Fruit fly (Drosophila melanogaster) whole organism, embryonic: Measurements from ENCODE around the gene aop.

Experiments used
- Antp ChIP-seq: fragments of 200-800 bp; sonication (Bioruptor generic); optimal IDR thresholded peaks from 3 replicates; lab custom pipeline; 2016; ENCODE audit warnings: missing biosample characterization, missing genetic modification characterization
- BtbVII ChIP-seq: fragments of 200-800 bp; sonication (Bioruptor generic); optimal IDR thresholded peaks from 3 replicates; lab custom pipeline; 2017; ENCODE audit warnings: missing biosample characterization, mild to moderate bottlenecking, missing genetic modification characterization
- Bteb2 ChIP-seq: fragments of 200-800 bp; sonication (Bioruptor generic); optimal IDR thresholded peaks from 2 replicates; lab custom pipeline; 2016; ENCODE audit warnings: missing biosample characterization, missing genetic modification characterization
- CG10147 ChIP-seq: fragments of 200-800 bp; sonication (Bioruptor generic); optimal IDR thresholded peaks from 2 replicates; lab custom pipeline; 2019; ENCODE audit warnings: missing biosample characterization, mild to moderate bottlenecking, missing genetic modification characterization, moderate library complexity
- CG10209 ChIP-seq: fragments of 200-800 bp; sonication (Bioruptor generic); optimal IDR thresholded peaks from 3 replicates; lab custom pipeline; 2017; ENCODE audit warnings: missing biosample characterization, mild to moderate bottlenecking, missing genetic modification characterization, missing genetic modification reagents
- CG10431 ChIP-seq: fragments of 200-800 bp; sonication (Bioruptor generic); optimal IDR thresholded peaks from 3 replicates; lab custom pipeline; 2018; ENCODE audit warnings: missing biosample characterization, mild to moderate bottlenecking, missing genetic modification characterization
- CG14860 ChIP-seq: fragments of 200-800 bp; sonication (Bioruptor generic); IDR thresholded peaks from 3 replicates; pipeline ENCODE4 v1.3.6; 2022; ENCODE audit warnings: missing biosample characterization, missing genetic modification characterization; ENCODE audit not compliant: partially characterized antibody
- CG14965 ChIP-seq: fragments of 200-800 bp; sonication (Bioruptor generic); optimal IDR thresholded peaks from 2 replicates; lab custom pipeline; 2016; ENCODE audit warnings: missing biosample characterization, missing genetic modification characterization, borderline replicate concordance
- CG15269 ChIP-seq: fragments of 200-800 bp; sonication (Bioruptor generic); optimal IDR thresholded peaks from 2 replicates; lab custom pipeline; 2018; ENCODE audit warnings: missing biosample characterization, mild to moderate bottlenecking, missing genetic modification characterization, moderate library complexity
- CG1647 ChIP-seq: fragments of 200-800 bp; sonication (Bioruptor generic); optimal IDR thresholded peaks from 3 replicates; lab custom pipeline; 2016; ENCODE audit warnings: missing biosample characterization, missing genetic modification characterization
- CG17385 ChIP-seq: fragments of 200-800 bp; sonication (Bioruptor generic); optimal IDR thresholded peaks from 3 replicates; lab custom pipeline; 2018; ENCODE audit warnings: missing biosample characterization, mild to moderate bottlenecking, missing genetic modification characterization
- CG18262 ChIP-seq: fragments of 200-800 bp; optimal IDR thresholded peaks from 3 replicates; lab custom pipeline; 2019; ENCODE audit warnings: missing biosample characterization, mild to moderate bottlenecking, missing genetic modification characterization, moderate library complexity
- CG2678 ChIP-seq: fragments of 200-800 bp; sonication (Bioruptor generic); optimal IDR thresholded peaks from 3 replicates; lab custom pipeline; 2019; ENCODE audit warnings: missing biosample characterization, mild to moderate bottlenecking, missing genetic modification characterization, moderate library complexity
- CG33213 ChIP-seq: fragments of 200-800 bp; sonication (Bioruptor generic); optimal IDR thresholded peaks from 3 replicates; lab custom pipeline; 2016; ENCODE audit warnings: missing biosample characterization, missing genetic modification characterization
- CG34376 ChIP-seq: fragments of 200-800 bp; sonication (Bioruptor generic); optimal IDR thresholded peaks from 2 replicates; lab custom pipeline; 2018; ENCODE audit warnings: missing biosample characterization, mild to moderate bottlenecking, missing genetic modification characterization
- CG4854 ChIP-seq: fragments of 200-800 bp; sonication (Bioruptor generic); optimal IDR thresholded peaks from 2 replicates; lab custom pipeline; 2016; ENCODE audit warnings: missing biosample characterization, missing genetic modification characterization, inconsistent platforms
- CG6175 ChIP-seq: fragments of 200-800 bp; sonication (Bioruptor generic); IDR thresholded peaks from 3 replicates; pipeline ENCODE4 v1.3.6; 2022; ENCODE audit warnings: missing biosample characterization, missing genetic modification characterization
- CG6272 ChIP-seq: fragments of 200-800 bp; sonication (Bioruptor generic); IDR thresholded peaks from 2 replicates; pipeline ENCODE4 v1.3.6; 2022; ENCODE audit warnings: missing biosample characterization, missing genetic modification characterization
- CG6654 ChIP-seq: fragments of 200-800 bp; sonication (Bioruptor generic); optimal IDR thresholded peaks from 2 replicates; lab custom pipeline; 2017; ENCODE audit warnings: missing biosample characterization, mild to moderate bottlenecking, missing genetic modification characterization
- CG6813 ChIP-seq: fragments of 200-800 bp; sonication (Bioruptor generic); optimal IDR thresholded peaks from 2 replicates; lab custom pipeline; 2017; ENCODE audit warnings: missing biosample characterization, missing genetic modification characterization, mild to moderate bottlenecking, moderate library complexity, missing genetic modification reagents
- CG7271 ChIP-seq: fragments of 200-800 bp; sonication (Bioruptor generic); optimal IDR thresholded peaks from 2 replicates; lab custom pipeline; 2018; ENCODE audit warnings: missing biosample characterization, mild to moderate bottlenecking, missing genetic modification characterization, moderate library complexity
- CG7928 ChIP-seq: fragments of 200-800 bp; sonication (Bioruptor generic); optimal IDR thresholded peaks from 2 replicates; lab custom pipeline; 2017; ENCODE audit warnings: missing biosample characterization, mild to moderate bottlenecking, missing genetic modification characterization
- CG9817 ChIP-seq: fragments of 200-800 bp; sonication (Bioruptor generic); optimal IDR thresholded peaks from 2 replicates; lab custom pipeline; 2018; ENCODE audit warnings: missing biosample characterization, mild to moderate bottlenecking, missing genetic modification characterization, moderate library complexity
- ERR ChIP-seq: fragments of 200-800 bp; sonication (Bioruptor generic); optimal IDR thresholded peaks from 2 replicates; lab custom pipeline; 2016; ENCODE audit warnings: missing biosample characterization, missing genetic modification characterization
- HHEX ChIP-seq: fragments of 200-800 bp; sonication (Bioruptor generic); optimal IDR thresholded peaks from 3 replicates; lab custom pipeline; 2017; ENCODE audit warnings: missing biosample characterization, mild to moderate bottlenecking, missing genetic modification characterization, missing genetic modification reagents
- HLH54F ChIP-seq: fragments of 200-800 bp; sonication (Bioruptor generic); optimal IDR thresholded peaks from 3 replicates; lab custom pipeline; 2016; ENCODE audit warnings: missing biosample characterization, missing genetic modification characterization
- Hey ChIP-seq: fragments of 200-800 bp; sonication (Bioruptor generic); optimal IDR thresholded peaks from 3 replicates; lab custom pipeline; 2018; ENCODE audit warnings: missing biosample characterization, mild to moderate bottlenecking, missing genetic modification characterization
- Lpt ChIP-seq: fragments of >200 bp; optimal IDR thresholded peaks from 2 replicates; lab custom pipeline; 2018; ENCODE audit warnings: missing biosample characterization, missing genetic modification characterization
- NK7.1 ChIP-seq: fragments of 200-800 bp; sonication (Bioruptor generic); optimal IDR thresholded peaks from 3 replicates; lab custom pipeline; 2016; ENCODE audit warnings: missing biosample characterization, missing genetic modification characterization
- Scr ChIP-seq: fragments of 200-800 bp; sonication (Bioruptor generic); IDR thresholded peaks from 2 replicates; pipeline ENCODE4 v1.3.6; 2022; ENCODE audit warnings: missing biosample characterization, missing genetic modification characterization; ENCODE audit not compliant: partially characterized antibody
- Six4 ChIP-seq: fragments of 200-800 bp; sonication (Bioruptor generic); optimal IDR thresholded peaks from 2 replicates; lab custom pipeline; 2016; ENCODE audit warnings: missing biosample characterization, missing genetic modification characterization
- al ChIP-seq: fragments of 200-800 bp; sonication (Bioruptor generic); IDR thresholded peaks from 2 replicates; pipeline ENCODE4 v1.3.6; 2022; ENCODE audit warnings: missing biosample characterization, missing genetic modification characterization
- bab2 ChIP-seq: fragments of 200-800 bp; sonication (Bioruptor generic); optimal IDR thresholded peaks from 2 replicates; lab custom pipeline; 2016; ENCODE audit warnings: missing biosample characterization, missing genetic modification characterization
- cas ChIP-seq: fragments of 200-800 bp; sonication (Bioruptor generic); IDR thresholded peaks from 2 replicates; pipeline ENCODE4 v1.3.6; 2022; ENCODE audit warnings: missing biosample characterization, missing genetic modification characterization
- disco-r ChIP-seq: fragments of 200-800 bp; sonication (Bioruptor generic); optimal IDR thresholded peaks from 2 replicates; lab custom pipeline; 2016; ENCODE audit warnings: missing biosample characterization, missing genetic modification characterization
- exex ChIP-seq: fragments of 200-800 bp; sonication (Bioruptor generic); optimal IDR thresholded peaks from 4 replicates; lab custom pipeline; 2018; ENCODE audit warnings: missing biosample characterization, mild to moderate bottlenecking, missing genetic modification characterization, moderate library complexity
- fd96Cb ChIP-seq: fragments of 200-800 bp; sonication (Bioruptor generic); optimal IDR thresholded peaks from 2 replicates; lab custom pipeline; 2018; ENCODE audit warnings: missing biosample characterization, mild to moderate bottlenecking, missing genetic modification characterization, moderate library complexity
- fu2 ChIP-seq: fragments of 200-800 bp; sonication (Bioruptor generic); optimal IDR thresholded peaks from 2 replicates; lab custom pipeline; 2016; ENCODE audit warnings: missing biosample characterization, missing genetic modification characterization
- grau ChIP-seq: fragments of 200-800 bp; optimal IDR thresholded peaks from 3 replicates; lab custom pipeline; 2019; ENCODE audit warnings: missing biosample characterization, mild to moderate bottlenecking, missing genetic modification characterization, moderate library complexity
- hb ChIP-seq: fragments of 200-800 bp; sonication (Bioruptor generic); IDR thresholded peaks from 3 replicates; pipeline ENCODE4 v1.3.6; 2022; ENCODE audit warnings: missing biosample characterization, missing genetic modification characterization; ENCODE audit not compliant: partially characterized antibody
- klu ChIP-seq: fragments of 200-800 bp; sonication (Bioruptor generic); IDR thresholded peaks from 2 replicates; pipeline ENCODE4 v1.3.6; 2022; ENCODE audit warnings: missing biosample characterization, missing genetic modification characterization
- nerfin-1 ChIP-seq: fragments of 200-800 bp; sonication (Bioruptor generic); optimal IDR thresholded peaks from 3 replicates; lab custom pipeline; 2019; ENCODE audit warnings: missing biosample characterization, mild to moderate bottlenecking, missing genetic modification characterization, moderate library complexity
- pan ChIP-seq, 4 experiments: fragments of >200 bp in 3 of 4; fragments of 200-800 bp in 1 of 4; sonication (Bioruptor generic) in 1 of 4; optimal IDR thresholded peaks in 3 of 4; IDR thresholded peaks in 1 of 4; 2 replicates each; pipeline versions ENCODE4 v1.3.6 to Lab custom; 2017 to 2022; ENCODE audit warnings: missing biosample characterization in 2 of 4, missing genetic modification characterization in 2 of 4, mixed read lengths in 1 of 4
- pita ChIP-seq: fragments of 200-800 bp; sonication (Bioruptor generic); optimal IDR thresholded peaks from 2 replicates; lab custom pipeline; 2017; ENCODE audit warnings: missing biosample characterization, mild to moderate bottlenecking, missing genetic modification characterization
- sob ChIP-seq: fragments of 200-800 bp; sonication (Bioruptor generic); IDR thresholded peaks from 2 replicates; pipeline ENCODE4 v1.3.6; 2022; ENCODE audit warnings: missing biosample characterization, missing genetic modification characterization
- sug ChIP-seq: fragments of 200-800 bp; optimal IDR thresholded peaks from 2 replicates; lab custom pipeline; 2019; ENCODE audit warnings: missing biosample characterization, mild to moderate bottlenecking, missing genetic modification characterization, moderate library complexity
- tio ChIP-seq: fragments of 200-800 bp; sonication (Bioruptor generic); optimal IDR thresholded peaks from 2 replicates; lab custom pipeline; 2017; ENCODE audit warnings: missing biosample characterization, missing genetic modification characterization, inconsistent platforms
- tna ChIP-seq: fragments of 200-800 bp; sonication (Bioruptor generic); IDR thresholded peaks from 2 replicates; pipeline ENCODE4 v1.3.6; 2022; ENCODE audit warnings: missing biosample characterization, missing genetic modification characterization; ENCODE audit not compliant: partially characterized antibody
- vvl ChIP-seq: fragments of 200-800 bp; sonication (Bioruptor generic); IDR thresholded peaks from 2 replicates; pipeline ENCODE4 v1.3.6; 2022; ENCODE audit warnings: missing biosample characterization, missing genetic modification characterization
- zen2 ChIP-seq: fragments of 200-800 bp; sonication (Bioruptor generic); IDR thresholded peaks from 3 replicates; pipeline ENCODE4 v1.3.6; 2022; ENCODE audit warnings: missing biosample characterization, missing genetic modification characterization; ENCODE audit not compliant: partially characterized antibody

Gene aop

DNA sequence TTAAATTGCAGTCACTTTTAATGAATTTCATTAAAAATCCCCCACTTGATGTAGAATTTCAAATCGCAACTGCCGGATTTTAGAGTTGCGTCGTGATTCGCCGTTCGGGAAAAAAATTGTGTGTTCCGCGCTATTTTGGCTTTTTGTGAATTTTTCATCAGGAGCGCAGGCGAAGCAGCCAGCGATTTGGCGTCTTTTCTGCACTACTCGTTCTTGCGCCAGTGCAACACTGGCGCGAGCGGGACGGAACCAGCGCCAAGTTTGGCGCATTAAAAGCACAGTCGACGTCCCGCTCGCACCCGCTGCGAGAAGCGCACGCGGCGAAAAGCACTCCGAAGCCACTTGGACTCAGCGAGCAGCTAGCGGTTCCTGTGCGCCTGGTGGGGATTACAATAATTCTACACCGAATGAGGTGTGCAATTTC lies 14.8 kb upstream of the aop start (continued):
- no peak for TF ChIP-seq CG7271 (tag; lab: Kevin White, UChicago)
- TF ChIP-seq CG6272 (GFP tag; lab: Robert Waterston, UW) = peak; percentile 51
- peak; percentile 11 for TF ChIP-seq CG9817 (tag; lab: Kevin White, UChicago)
- TF ChIP-seq CG14965 (GFP tag; lab: Kevin White, UChicago) = no peak
- no peak for TF ChIP-seq pita
- TF ChIP-seq CG14860 (GFP tag; lab: Robert Waterston, UW) = no peak
- TF ChIP-seq CG10431 (GFP tag; lab: Kevin White, UChicago) = peak; percentile 42
- TF ChIP-seq tna (GFP tag; lab: Robert Waterston, UW) = no peak
- peak; percentile 33 for TF ChIP-seq nerfin-1 (tag; lab: Kevin White, UChicago)
- no peak for TF ChIP-seq Six4 (GFP tag; lab: Kevin White, UChicago)
- TF ChIP-seq CG33213 = peak; percentile 96
- TF ChIP-seq CG6654 (GFP tag; lab: Kevin White, UChicago) = no peak
- peak; percentile 55 for TF ChIP-seq BtbVII (GFP tag; lab: Kevin White, UChicago)
- TF ChIP-seq Lpt (GFP tag; lab: Kevin White, UChicago) = no peak
- peak; percentile 9 for TF ChIP-seq exex (tag; lab: Kevin White, UChicago)
- no peak for TF ChIP-seq CG4854 (GFP tag; lab: Kevin White, UChicago)
- no peak for TF ChIP-seq vvl (GFP tag; lab: Robert Waterston, UW)
- no peak for TF ChIP-seq hb
- no peak for TF ChIP-seq cas (GFP tag; lab: Robert Waterston, UW)
- peak; percentile 50 for TF ChIP-seq CG2678 (tag; lab: Kevin White, UChicago)
- peak; percentile 57 for TF ChIP-seq CG6813
- TF ChIP-seq sob (GFP tag; lab: Robert Waterston, UW) = no peak
- TF ChIP-seq CG10209 = no peak
- TF ChIP-seq NK7.1 (GFP tag; lab: Kevin White, UChicago) = peak; percentile 34
- peak; percentile 26 for TF ChIP-seq CG18262 (tag; lab: Kevin White, UChicago)
- no peak for TF ChIP-seq tio
- peak; percentile 49 for TF ChIP-seq CG15269
- no peak for TF ChIP-seq CG10147 (GFP tag; lab: Kevin White, UChicago)
- peak; percentile 24 for TF ChIP-seq HHEX
- TF ChIP-seq Scr (GFP tag; lab: Robert Waterston, UW) = no peak
- TF ChIP-seq Antp (GFP tag; lab: Kevin White, UChicago) = peak; percentile 18
- TF ChIP-seq CG6175 (GFP tag; lab: Robert Waterston, UW) = no peak
- no peak for TF ChIP-seq HLH54F (GFP tag; lab: Kevin White, UChicago)
- peak; percentile 82 for TF ChIP-seq sug (tag; lab: Kevin White, UChicago)
- no peak for TF ChIP-seq fu2 (GFP tag; lab: Kevin White, UChicago)
- peak; percentile 84 for TF ChIP-seq CG34376
- TF ChIP-seq al (GFP tag; lab: Robert Waterston, UW) = no peak
- TF ChIP-seq fd96Cb = no peak
- no peak for TF ChIP-seq bab2 (GFP tag; lab: Kevin White, UChicago)
- TF ChIP-seq CG7928 (GFP tag; lab: Kevin White, UChicago) = peak; percentile 37
- TF ChIP-seq CG1647 (GFP tag; lab: Kevin White, UChicago) = no peak
- TF ChIP-seq Bteb2 (GFP tag; lab: Kevin White, UChicago) = no peak
- TF ChIP-seq pan (optimal IDR thresholded peaks at IDR 0.05; lab: Kevin White, UChicago) = no peak
- TF ChIP-seq pan (GFP tag; optimal IDR thresholded peaks at IDR 0.05 in 1 of 2, IDR thresholded peaks at IDR 0.05 in 1 of 2) = no peak
- no peak for TF ChIP-seq klu (GFP tag; lab: Robert Waterston, UW)
- TF ChIP-seq zen2 (GFP tag; lab: Robert Waterston, UW) = no peak
- peak; percentile 60 for TF ChIP-seq ERR (GFP tag; lab: Kevin White, UChicago)
- TF ChIP-seq disco-r (GFP tag; lab: Kevin White, UChicago) = peak; percentile 15
- peak; percentile 47 for TF ChIP-seq grau (tag; lab: Kevin White, UChicago)
- peak; percentile 70 for TF ChIP-seq Hey
- TF ChIP-seq CG17385 (GFP tag; lab: Kevin White, UChicago) = peak; percentile 62
